Fruit fly (Drosophila melanogaster) whole organism, prepupa: ENCODE measurements around the gene TwdlG.

Source experiments
- Blimp-1 ChIP-seq: fragments of 200-800 bp; sonication (Bioruptor generic); optimal IDR thresholded peaks from 3 replicates; lab custom pipeline; 2017; ENCODE audit warnings: missing biosample characterization, missing genetic modification characterization, mild to moderate bottlenecking, moderate library complexity, missing genetic modification reagents
- CG10669 ChIP-seq: fragments of 200-800 bp; sonication (Bioruptor generic); optimal IDR thresholded peaks from 3 replicates; lab custom pipeline; 2018; ENCODE audit warnings: missing biosample characterization, mild to moderate bottlenecking, missing genetic modification characterization, moderate library complexity
- CG11902 ChIP-seq: fragments of 200-800 bp; sonication (Bioruptor generic); optimal IDR thresholded peaks from 3 replicates; lab custom pipeline; 2016; ENCODE audit warnings: missing biosample characterization, missing genetic modification characterization
- CG16779 ChIP-seq: fragments of 200-800 bp; sonication (Bioruptor generic); optimal IDR thresholded peaks from 3 replicates; lab custom pipeline; 2017; ENCODE audit warnings: missing biosample characterization, mild to moderate bottlenecking, missing genetic modification characterization
- CG3032 ChIP-seq: fragments of 200-800 bp; optimal IDR thresholded peaks from 2 replicates; lab custom pipeline; 2019; ENCODE audit warnings: missing biosample characterization, mild to moderate bottlenecking, missing genetic modification characterization, moderate library complexity
- CG31627 ChIP-seq: fragments of 200-800 bp; sonication (Bioruptor generic); optimal IDR thresholded peaks from 3 replicates; lab custom pipeline; 2016; ENCODE audit warnings: missing biosample characterization, missing genetic modification characterization
- CG32006 ChIP-seq: fragments of 200-800 bp; sonication (Bioruptor generic); optimal IDR thresholded peaks from 3 replicates; lab custom pipeline; 2017; ENCODE audit warnings: missing biosample characterization, mild to moderate bottlenecking, missing genetic modification characterization
- CG3919 ChIP-seq: fragments of 200-800 bp; sonication (Bioruptor generic); optimal IDR thresholded peaks from 3 replicates; lab custom pipeline; 2016; ENCODE audit warnings: missing biosample characterization, missing genetic modification characterization
- CG4318 ChIP-seq: fragments of 200-800 bp; sonication (Bioruptor generic); optimal IDR thresholded peaks from 3 replicates; lab custom pipeline; 2017; ENCODE audit warnings: missing biosample characterization, mild to moderate bottlenecking, missing genetic modification characterization
- CG6163 ChIP-seq: fragments of 200-800 bp; sonication (Bioruptor generic); IDR thresholded peaks from 3 replicates; pipeline ENCODE4 v1.3.6; 2022; ENCODE audit warnings: missing biosample characterization, missing genetic modification characterization
- CG6792 ChIP-seq: fragments of 200-800 bp; sonication (Bioruptor generic); optimal IDR thresholded peaks from 3 replicates; lab custom pipeline; 2016; ENCODE audit warnings: missing biosample characterization, missing genetic modification characterization
- CG6808 ChIP-seq: fragments of 200-800 bp; sonication (Bioruptor generic); optimal IDR thresholded peaks from 3 replicates; lab custom pipeline; 2017; ENCODE audit warnings: missing biosample characterization, missing genetic modification characterization, mild to moderate bottlenecking, moderate library complexity, missing genetic modification reagents
- CG7368 ChIP-seq: fragments of 200-800 bp; sonication (Bioruptor generic); optimal IDR thresholded peaks from 3 replicates; lab custom pipeline; 2016; ENCODE audit warnings: missing biosample characterization, missing genetic modification characterization
- CG8119 ChIP-seq: fragments of 200-800 bp; sonication (Bioruptor generic); IDR thresholded peaks from 3 replicates; pipeline ENCODE4 v1.3.6; 2022; ENCODE audit warnings: missing biosample characterization, missing genetic modification characterization
- CG8632 ChIP-seq: fragments of 200-800 bp; sonication (Bioruptor generic); optimal IDR thresholded peaks from 3 replicates; lab custom pipeline; 2016; ENCODE audit warnings: missing biosample characterization, missing genetic modification characterization
- CG9139 ChIP-seq: fragments of 200-800 bp; sonication (Bioruptor generic); optimal IDR thresholded peaks from 3 replicates; lab custom pipeline; 2017; ENCODE audit warnings: missing biosample characterization, mild to moderate bottlenecking, missing genetic modification characterization
- Eip75B ChIP-seq: fragments of 200-800 bp; sonication (Bioruptor generic); optimal IDR thresholded peaks from 3 replicates; lab custom pipeline; 2016; ENCODE audit warnings: missing biosample characterization, missing genetic modification characterization
- Ets21C ChIP-seq: fragments of 200-800 bp; sonication (Bioruptor generic); optimal IDR thresholded peaks from 3 replicates; lab custom pipeline; 2016; ENCODE audit warnings: missing biosample characterization, missing genetic modification characterization
- Ets96B ChIP-seq: fragments of 200-800 bp; optimal IDR thresholded peaks from 2 replicates; lab custom pipeline; 2019; ENCODE audit warnings: missing biosample characterization, mild to moderate bottlenecking, missing genetic modification characterization, moderate library complexity
- Gug ChIP-seq: fragments of 200-800 bp; sonication (Bioruptor generic); IDR thresholded peaks from 2 replicates; pipeline ENCODE4 v1.3.6; 2022; ENCODE audit warnings: missing biosample characterization, missing genetic modification characterization
- Hr38 ChIP-seq: sonication (Bioruptor generic); optimal IDR thresholded peaks from 2 replicates; lab custom pipeline; 2016; ENCODE audit warnings: missing biosample characterization, missing genetic modification characterization
- Hr39 ChIP-seq: fragments of 200-800 bp; sonication (Bioruptor generic); optimal IDR thresholded peaks from 2 replicates; lab custom pipeline; 2016; ENCODE audit warnings: missing biosample characterization, missing genetic modification characterization
- Hr4 ChIP-seq: fragments of 200-800 bp; sonication (Bioruptor generic); optimal IDR thresholded peaks from 3 replicates; lab custom pipeline; 2016; ENCODE audit warnings: missing biosample characterization, missing genetic modification characterization
- Met ChIP-seq: fragments of 200-800 bp; sonication (Bioruptor generic); optimal IDR thresholded peaks from 3 replicates; lab custom pipeline; 2016; ENCODE audit warnings: missing biosample characterization, missing genetic modification characterization
- OdsH ChIP-seq: fragments of 200-800 bp; sonication (Bioruptor generic); optimal IDR thresholded peaks from 3 replicates; lab custom pipeline; 2016; ENCODE audit warnings: missing biosample characterization, missing genetic modification characterization
- Smox ChIP-seq: fragments of 200-800 bp; sonication (Bioruptor generic); optimal IDR thresholded peaks from 3 replicates; lab custom pipeline; 2016; ENCODE audit warnings: missing biosample characterization, missing genetic modification characterization
- Sox102F ChIP-seq: fragments of 200-800 bp; sonication (Bioruptor generic); optimal IDR thresholded peaks from 2 replicates; lab custom pipeline; 2016; ENCODE audit warnings: missing biosample characterization, mild to moderate bottlenecking, missing genetic modification characterization
- Sox14 ChIP-seq: fragments of 200-800 bp; sonication (Bioruptor generic); optimal IDR thresholded peaks from 3 replicates; lab custom pipeline; 2016; ENCODE audit warnings: missing biosample characterization, missing genetic modification characterization
- achi ChIP-seq: fragments of 200-800 bp; sonication (Bioruptor generic); optimal IDR thresholded peaks from 3 replicates; lab custom pipeline; 2016; ENCODE audit warnings: missing biosample characterization, missing genetic modification characterization
- acj6 ChIP-seq: fragments of 200-800 bp; sonication (Bioruptor generic); optimal IDR thresholded peaks from 3 replicates; lab custom pipeline; 2016; ENCODE audit warnings: missing biosample characterization, missing genetic modification characterization
- cyc ChIP-seq: fragments of 200-800 bp; sonication (Bioruptor generic); optimal IDR thresholded peaks from 3 replicates; lab custom pipeline; 2016; ENCODE audit warnings: missing biosample characterization, missing genetic modification characterization
- dsx ChIP-seq: fragments of 200-800 bp; optimal IDR thresholded peaks from 3 replicates; lab custom pipeline; 2019; ENCODE audit warnings: missing biosample characterization, mild to moderate bottlenecking, missing genetic modification characterization, moderate library complexity; ENCODE audit not compliant: poor library complexity, severe bottlenecking
- esn ChIP-seq: fragments of 200-800 bp; sonication (Bioruptor generic); optimal IDR thresholded peaks from 2 replicates; lab custom pipeline; 2016; ENCODE audit warnings: missing biosample characterization, mild to moderate bottlenecking, missing genetic modification characterization, moderate library complexity
- fd85E ChIP-seq: fragments of 200-800 bp; sonication (Bioruptor generic); optimal IDR thresholded peaks from 3 replicates; lab custom pipeline; 2016; ENCODE audit warnings: missing biosample characterization, missing genetic modification characterization
- fkh ChIP-seq: fragments of 200-800 bp; sonication (Bioruptor generic); optimal IDR thresholded peaks from 3 replicates; lab custom pipeline; 2017; ENCODE audit warnings: missing biosample characterization, mild to moderate bottlenecking, missing genetic modification characterization, moderate library complexity
- net ChIP-seq: fragments of 200-800 bp; sonication (Bioruptor generic); optimal IDR thresholded peaks from 3 replicates; lab custom pipeline; 2016; ENCODE audit warnings: missing biosample characterization, missing genetic modification characterization
- ss ChIP-seq, 2 experiments: fragments of 200-800 bp; sonication (Bioruptor generic); optimal IDR thresholded peaks; 2 replicates in 1 of 2; 3 replicates in 1 of 2; lab custom pipeline; 2017 to 2018; ENCODE audit warnings: mild to moderate bottlenecking in 2 of 2, missing biosample characterization in 2 of 2, missing genetic modification characterization in 2 of 2, moderate library complexity in 1 of 2
- svp ChIP-seq: fragments of 200-800 bp; sonication (Bioruptor generic); peaks from one replicate; lab custom pipeline; 2016; ENCODE audit warnings: missing biosample characterization, missing genetic modification characterization
- topi ChIP-seq: fragments of 200-800 bp; sonication (Bioruptor generic); optimal IDR thresholded peaks from 3 replicates; lab custom pipeline; 2016; ENCODE audit warnings: missing biosample characterization, missing genetic modification characterization
- vri ChIP-seq: fragments of 200-800 bp; sonication (Bioruptor generic); optimal IDR thresholded peaks from 3 replicates; lab custom pipeline; 2016; ENCODE audit warnings: missing biosample characterization, mild to moderate bottlenecking, missing genetic modification characterization

Gene TwdlG

dm6 chr3R:4229137-4229764 is 21.9 kb downstream of the TwdlG start, which contains the start of gene DhpD (continued):
- TF ChIP-seq CG16779 (tag; lab: Kevin White, UChicago) (no peak), CG9139 (GFP tag; lab: Kevin White, UChicago) (no peak), cyc (peak; percentile 83), Smox (GFP tag; lab: Kevin White, UChicago) (no peak), esn (peak; percentile 89), topi (GFP tag; lab: Kevin White, UChicago) (peak; percentile 85), Sox102F (GFP tag; lab: Kevin White, UChicago) (no peak), Met (GFP tag; lab: Kevin White, UChicago) (no peak), fkh (GFP tag; lab: Kevin White, UChicago) (no peak), CG4318 (GFP tag; lab: Kevin White, UChicago) (no peak), CG8119 (GFP tag; lab: Robert Waterston, UW) (peak; percentile 59), CG7368 (GFP tag; lab: Kevin White, UChicago) (peak; percentile 56), OdsH (GFP tag; lab: Kevin White, UChicago) (no peak), achi (GFP tag; lab: Kevin White, UChicago) (no peak), CG11902 (GFP tag; lab: Kevin White, UChicago) (peak; percentile 56), Eip75B (GFP tag; lab: Kevin White, UChicago) (peak; percentile 83), CG3919 (GFP tag; lab: Kevin White, UChicago) (peak; percentile 86), Gug (GFP tag; lab: Robert Waterston, UW) (peak; percentile 64)

- TF ChIP-seq CG8632 (GFP tag; lab: Kevin White, UChicago) (no peak), svp (peak; percentile 84), CG6792 (GFP tag; lab: Kevin White, UChicago) (no peak), esn (no peak), CG31627 (GFP tag; lab: Kevin White, UChicago) (no peak), Hr39 (GFP tag; lab: Kevin White, UChicago) (no peak)
- TF ChIP-seq, all 60 proteins: peak for 1
Measured at dm6 chr3R:4228426-4228825, 22.7 kb downstream of the TwdlG start.

- TF ChIP-seq vri (GFP tag; lab: Kevin White, UChicago) (no peak), Ets21C (GFP tag; lab: Kevin White, UChicago) (no peak), CG6808 (GFP tag; lab: Kevin White, UChicago) (no peak), Hr4 (GFP tag; lab: Kevin White, UChicago) (no peak), CG10669 (GFP tag; lab: Kevin White, UChicago) (no peak), Hr38 (no peak), CG6163 (peak; percentile 27; the same call in 1 of the 3 replicates), Sox14 (GFP tag; lab: Kevin White, UChicago) (peak; percentile 48), Eip75B (GFP tag; lab: Kevin White, UChicago) (no peak), Hr39 (GFP tag; lab: Kevin White, UChicago) (no peak), cyc (peak; percentile 20), fd85E (no peak), CG3032 (tag; lab: Kevin White, UChicago) (peak; percentile 44), CG31627 (GFP tag; lab: Kevin White, UChicago) (peak; percentile 26), esn (peak; percentile 32), CG32006 (GFP tag; lab: Kevin White, UChicago) (no peak), ss (GFP tag; optimal IDR thresholded peaks at IDR 0.05; lab: Kevin White, UChicago) (no peak)
Measured at dm6 chr3R:4220780-4221179, 30.4 kb downstream of the TwdlG start.

dm6 chr3R:4220030-4220429 is 31.1 kb downstream of the TwdlG start, which contains the start of gene CG31516:
CG31516 (minus strand) TSS chr3R:4220130.
- TF ChIP-seq acj6 (GFP tag; lab: Kevin White, UChicago), result no peak
- no peak for TF ChIP-seq Ets96B (tag; lab: Kevin White, UChicago)
- no peak for TF ChIP-seq Hr38
- no peak for TF ChIP-seq Met (GFP tag; lab: Kevin White, UChicago)
- TF ChIP-seq cyc, result no peak
- TF ChIP-seq ss (GFP tag; optimal IDR thresholded peaks at IDR 0.05; lab: Kevin White, UChicago), result no peak
- no peak for TF ChIP-seq Sox14 (GFP tag; lab: Kevin White, UChicago)
- no peak for TF ChIP-seq Blimp-1 (GFP tag; lab: Kevin White, UChicago)
- no peak for TF ChIP-seq CG3032 (tag; lab: Kevin White, UChicago)
- no peak for TF ChIP-seq net (GFP tag; lab: Kevin White, UChicago)
- no peak for TF ChIP-seq dsx (GFP tag; lab: Kevin White, UChicago)
